Worm (Caenorhabditis elegans): ENCODE results near the gene mib-1.

DNA sequence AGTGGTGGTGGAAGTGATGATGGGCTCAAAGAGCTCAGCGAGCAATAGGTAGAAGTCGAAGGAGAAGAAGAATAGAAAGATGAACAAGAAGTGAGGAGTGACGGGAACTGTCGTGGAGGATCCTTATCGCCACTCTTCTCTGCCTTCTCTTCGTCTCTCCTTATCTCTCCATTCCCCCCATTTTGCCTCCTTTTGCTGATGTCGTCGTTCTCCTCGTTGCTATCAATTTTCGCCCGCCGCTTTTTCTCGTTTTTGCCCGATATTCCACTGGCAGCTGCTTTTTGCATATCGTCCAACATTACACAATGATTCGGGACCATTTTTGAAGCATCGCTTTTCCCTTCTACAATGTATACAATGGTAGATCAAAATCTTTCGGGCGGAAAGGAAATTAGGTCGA lies 23.1 kb downstream of the mib-1 start:
- TF ChIP-seq ama-1 (optimal IDR thresholded peaks at IDR 0.05) (no peak), nhr-23 (tag; optimal IDR thresholded peaks at IDR 0.05) (no peak), unc-62 (GFP tag; optimal IDR thresholded peaks at IDR 0.05) (no peak), snpc-4 (tag; optimal IDR thresholded peaks at IDR 0.05) (no peak), nhr-28 (tag; optimal IDR thresholded peaks at IDR 0.05) (no peak), aly-2 (tag; optimal IDR thresholded peaks at IDR 0.05) (no peak), jun-1 (tag; optimal IDR thresholded peaks at IDR 0.05) (no peak), sea-2 (GFP tag; optimal IDR thresholded peaks at IDR 0.05) (no peak), ceh-28 (tag; optimal IDR thresholded peaks at IDR 0.05) (no peak), egl-27 (tag; optimal IDR thresholded peaks at IDR 0.05) (no peak), tbx-2 (tag; optimal IDR thresholded peaks at IDR 0.05) (no peak)
